Fruit fly (Drosophila melanogaster): ENCODE results near the gene TTLL3B.
A peak's percentile ranks its signal among the peaks of the same experiment; 100 is the strongest.

TTLL3B gene

DNA sequence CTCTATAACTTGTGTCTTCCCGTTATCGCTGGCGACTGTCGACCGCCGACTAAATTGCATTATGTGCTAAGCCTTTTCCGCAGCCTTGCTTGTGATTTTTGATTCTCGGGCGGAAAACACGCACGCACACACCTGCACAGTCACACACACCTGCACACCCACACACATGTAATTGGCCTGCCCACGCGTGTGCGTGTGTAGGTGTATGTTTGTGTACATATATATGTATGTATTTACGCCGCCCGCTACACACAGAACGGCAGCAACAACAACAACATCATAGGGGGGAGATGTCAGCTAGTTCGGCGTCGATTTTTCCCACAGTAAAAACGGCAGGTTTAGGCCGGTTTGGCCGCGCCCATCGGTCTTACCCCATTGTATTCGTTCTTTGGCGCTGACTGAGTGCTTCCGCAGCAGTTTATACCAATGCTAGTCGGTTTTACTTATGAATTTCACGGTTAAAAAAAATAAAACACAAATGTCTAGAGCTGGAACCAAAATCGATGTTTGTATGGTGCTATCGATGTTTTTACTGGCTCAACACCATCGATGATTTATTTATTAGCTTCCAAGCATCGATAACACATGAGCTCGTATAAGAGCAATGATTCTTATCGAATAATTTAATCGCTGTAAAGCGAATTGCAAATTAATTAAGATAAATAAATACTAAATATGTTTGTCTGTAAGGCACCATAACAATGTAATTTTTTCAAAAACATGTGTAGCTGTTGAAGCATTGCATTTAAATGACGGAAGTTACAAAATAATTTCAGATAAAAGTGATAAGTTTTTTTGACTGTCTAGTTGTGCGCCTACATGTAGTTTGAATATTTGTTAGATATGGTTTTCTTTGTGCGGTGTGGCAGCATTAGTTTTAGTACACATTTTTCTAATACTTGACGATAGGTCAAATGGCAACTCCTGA is 9.6 kb upstream of the TTLL3B start, which contains the start of gene homer (continued):
- TF ChIP-seq Sox14 (GFP tag; optimal IDR thresholded peaks at IDR 0.05) (peak; percentile 12), Ets21C (GFP tag; optimal IDR thresholded peaks at IDR 0.05) (no peak), CG8119 (GFP tag; IDR thresholded peaks at IDR 0.05) (no peak; the same call in 2 of the 3 replicates), esn (GFP tag; optimal IDR thresholded peaks at IDR 0.05) (no peak), fkh (GFP tag; optimal IDR thresholded peaks at IDR 0.05) (peak; percentile 91), dsx (GFP tag; optimal IDR thresholded peaks at IDR 0.05; ENCODE audit: poor library complexity, severe bottlenecking) (no peak)

dm6 chr2L:6723750-6724503 is 8.7 kb upstream of the TTLL3B start, which contains the start of gene Liprin-alpha:
TSS of gene Liprin-alpha (plus strand) at chr2L:6723903.
- TF ChIP-seq svp (GFP tag) (peak; percentile 66), OdsH (GFP tag; optimal IDR thresholded peaks at IDR 0.05) (no peak)

DNA sequence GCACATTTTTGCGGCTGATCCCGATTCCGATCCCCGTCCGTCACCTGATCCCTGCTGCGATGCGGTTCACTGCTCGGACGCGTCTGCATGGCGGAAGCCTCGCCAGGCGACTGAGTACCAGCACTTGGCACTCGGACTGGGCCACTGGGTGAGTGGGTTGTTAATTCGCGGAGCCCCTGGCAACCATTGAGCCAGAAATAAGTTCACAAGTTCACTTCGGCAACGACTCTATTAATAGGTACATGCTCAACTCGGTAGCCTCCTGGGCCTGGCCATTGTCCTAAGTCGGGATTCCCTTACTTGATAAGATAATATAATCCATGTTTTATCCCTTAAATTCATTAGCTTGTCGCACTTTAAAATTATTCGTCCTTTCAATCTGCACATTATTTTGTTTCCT is 7.4 kb downstream of the TTLL3B start, which contains the start of gene TTLL3A:
TSS of gene TTLL3A (minus strand) at position 101 of the 400 bp plus-strand sequence.
- TF ChIP-seq salr (GFP tag; optimal IDR thresholded peaks at IDR 0.05) = no peak
- no peak for TF ChIP-seq Sox15 (GFP tag; optimal IDR thresholded peaks at IDR 0.05)
- no peak for TF ChIP-seq CG6276 (GFP tag; optimal IDR thresholded peaks at IDR 0.05)
- no peak for TF ChIP-seq spab (GFP tag; optimal IDR thresholded peaks at IDR 0.05)
- TF ChIP-seq fd85E (GFP tag; optimal IDR thresholded peaks at IDR 0.05) = no peak
- TF ChIP-seq CG6163 (GFP tag; IDR thresholded peaks at IDR 0.05) = no peak
- TF ChIP-seq fkh (GFP tag; optimal IDR thresholded peaks at IDR 0.05) = no peak

- TF ChIP-seq CG9139 (GFP tag; optimal IDR thresholded peaks at IDR 0.05) (no peak), eg (GFP tag; IDR thresholded peaks at IDR 0.05) (0 out of 3 replicates have a peak, but pooled peaks have one; percentile 1), Eip78C (GFP tag) (peak; percentile 17)
These were observed 9.4 kb downstream of the TTLL3B start, which contains the start of gene meng for dm6 chr2L:6741980-6742591. TSS of gene meng (plus strand) at chr2L:6742502.

- no peak for TF ChIP-seq svp (GFP tag)
- TF ChIP-seq CG3919 (GFP tag; optimal IDR thresholded peaks at IDR 0.05) = no peak
- no peak for TF ChIP-seq CG10669 (GFP tag; optimal IDR thresholded peaks at IDR 0.05)
- no peak for TF ChIP-seq CG8119 (GFP tag; IDR thresholded peaks at IDR 0.05)
- TF ChIP-seq Hr38 (GFP tag; optimal IDR thresholded peaks at IDR 0.05) = no peak
- no peak for TF ChIP-seq Eip93F (GFP tag; optimal IDR thresholded peaks at IDR 0.05)
- TF ChIP-seq cyc (GFP tag; optimal IDR thresholded peaks at IDR 0.05) = no peak
- TF ChIP-seq pdm3 (GFP tag; optimal IDR thresholded peaks at IDR 0.05) = no peak
- TF ChIP-seq Hr39 (GFP tag; optimal IDR thresholded peaks at IDR 0.05) = no peak
- TF ChIP-seq fd59A (GFP tag; optimal IDR thresholded peaks at IDR 0.05) = no peak
- TF ChIP-seq Ets21C (GFP tag; optimal IDR thresholded peaks at IDR 0.05) = no peak
- TF ChIP-seq CG6792 (GFP tag; optimal IDR thresholded peaks at IDR 0.05) = no peak
- TF ChIP-seq spab (GFP tag; optimal IDR thresholded peaks at IDR 0.05) = no peak
- TF ChIP-seq CG7368 (GFP tag; optimal IDR thresholded peaks at IDR 0.05) = no peak
These were observed 12.9 kb downstream of the TTLL3B start, which contains the start of gene CG31910 for dm6 chr2L:6745522-6745921. TSS of gene CG31910 (minus strand) at chr2L:6745622.

DNA sequence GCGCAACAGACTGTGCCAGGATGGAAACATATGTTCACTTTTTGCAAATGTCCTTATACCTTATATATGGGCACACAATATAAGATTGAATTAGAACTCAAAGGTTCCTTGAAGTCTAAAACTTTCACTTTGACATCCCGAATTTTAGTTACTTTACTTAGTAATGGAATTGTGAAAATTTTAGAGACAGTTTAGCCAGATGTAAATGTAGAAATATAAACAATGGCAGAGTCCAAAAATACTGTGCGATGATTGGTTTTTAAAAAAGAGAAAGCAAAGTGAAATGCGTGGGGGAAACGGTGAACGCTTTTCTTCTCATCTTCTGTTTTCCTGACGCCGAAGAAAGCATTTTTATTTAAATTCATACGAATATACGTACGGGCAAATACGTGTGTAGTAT is 15.1 kb downstream of the TTLL3B start, which contains the start of gene CG44271:
TSS of gene CG44271 (minus strand) at position 101 of the 400 bp plus-strand sequence.
- TF ChIP-seq CG31627 (GFP tag; optimal IDR thresholded peaks at IDR 0.05) = no peak

Measured in whole organism, prepupa.